Fruit fly (Drosophila melanogaster): Measurements from ENCODE around the gene Naa20B.

DNA sequence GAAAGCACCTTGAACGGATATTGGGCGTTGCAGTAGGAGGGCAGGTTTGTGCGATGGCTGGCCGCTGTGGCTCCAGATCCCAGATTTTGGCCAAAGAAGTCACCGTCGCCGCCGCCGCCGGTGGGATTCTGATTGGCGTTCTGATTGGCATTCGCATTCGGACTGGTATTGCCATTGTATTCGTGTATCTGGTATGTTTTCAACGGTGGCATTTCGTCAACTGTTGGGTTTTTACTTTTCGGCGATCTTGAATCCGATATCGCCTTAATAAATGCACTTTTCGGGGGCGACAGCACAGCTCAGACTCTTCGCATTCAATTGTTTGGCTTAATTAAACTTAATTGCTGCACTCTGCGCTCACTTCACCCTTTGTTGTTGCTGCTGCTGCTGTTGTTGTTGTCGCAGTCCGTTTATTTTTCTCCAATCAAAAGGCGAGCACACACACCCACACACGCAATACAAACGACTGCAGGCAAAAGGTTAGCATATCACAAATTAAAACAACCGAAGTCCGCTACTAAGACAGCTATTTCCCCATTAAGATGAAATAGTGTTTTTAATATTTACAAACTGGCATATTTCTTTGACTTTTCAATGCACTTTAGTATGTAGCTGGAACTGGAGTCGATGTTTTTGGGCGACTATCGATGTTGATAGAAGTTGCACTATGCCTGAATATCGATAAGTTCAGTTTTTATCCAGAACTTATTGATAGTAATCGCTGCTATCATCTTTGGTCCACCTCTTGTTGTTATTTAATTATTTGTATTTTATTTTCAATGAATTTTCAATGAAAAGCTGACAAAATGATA is 37.8 kb upstream of the Naa20B start, which contains the start of the genes CG9426 and mRF1:
- peak; percentile 96 for TF ChIP-seq Dref (GFP tag; IDR thresholded peaks at IDR 0.05)
- TF ChIP-seq eve (GFP tag; optimal IDR thresholded peaks at IDR 0.05) = no peak
- TF ChIP-seq caup (GFP tag; optimal IDR thresholded peaks at IDR 0.05; ENCODE audit: severe bottlenecking) = peak; percentile 5
- no peak for TF ChIP-seq CG11696 (GFP tag; IDR thresholded peaks at IDR 0.05)
- TF ChIP-seq Dfd (GFP tag; optimal IDR thresholded peaks at IDR 0.05) = no peak
- TF ChIP-seq CG17912 (GFP tag; optimal IDR thresholded peaks at IDR 0.05) = no peak
- peak; percentile 51 for TF ChIP-seq CG30020 (tag; optimal IDR thresholded peaks at IDR 0.05)
- no peak for TF ChIP-seq pfk (GFP tag; optimal IDR thresholded peaks at IDR 0.05)
- no peak for TF ChIP-seq CG4730 (GFP tag; IDR thresholded peaks at IDR 0.05)
- peak; percentile 13 for TF ChIP-seq CG33213 (GFP tag; optimal IDR thresholded peaks at IDR 0.05)
- TF ChIP-seq Dip2 (GFP tag; IDR thresholded peaks at IDR 0.05) = no peak
- TF ChIP-seq insv (GFP tag; optimal IDR thresholded peaks at IDR 0.05) = peak; percentile 84 to 96
- TF ChIP-seq dati (GFP tag; IDR thresholded peaks at IDR 0.05) = no peak

All from whole organism, embryonic.